Fruit fly (Drosophila melanogaster): ENCODE measurements around the gene rdgC.

The rdgC gene

dm6 chr3L:20205946-20206345, 41.9 kb upstream of the rdgC start, which contains the start of gene CG7290:
Gene CG7290, minus strand, starts transcription at chr3L:20206046.
- TF ChIP-seq CG8159 (tag; optimal IDR thresholded peaks at IDR 0.05) (no peak), CG32121 (GFP tag; IDR thresholded peaks at IDR 0.05) (no peak), fd96Ca (GFP tag; IDR thresholded peaks at IDR 0.05) (no peak), Pif1A (GFP tag; optimal IDR thresholded peaks at IDR 0.05) (no peak), CG14655 (GFP tag; optimal IDR thresholded peaks at IDR 0.05) (no peak), CG4496 (GFP tag; IDR thresholded peaks at IDR 0.05) (no peak), D1 (tag; optimal IDR thresholded peaks at IDR 0.05) (no peak), CG8301 (tag; optimal IDR thresholded peaks at IDR 0.05) (no peak), EcR (GFP tag; optimal IDR thresholded peaks at IDR 0.05) (no peak), CG12605 (GFP tag; IDR thresholded peaks at IDR 0.05) (no peak), CG10348 (GFP tag; IDR thresholded peaks at IDR 0.05) (no peak)

- TF ChIP-seq CG14655 (GFP tag; optimal IDR thresholded peaks at IDR 0.05) (no peak), Snoo (tag; optimal IDR thresholded peaks at IDR 0.05) (no peak), CG34367 (tag; optimal IDR thresholded peaks at IDR 0.05) (no peak), gl (tag; optimal IDR thresholded peaks at IDR 0.05) (no peak), CG17806 (tag; optimal IDR thresholded peaks at IDR 0.05) (no peak), fd96Ca (GFP tag; IDR thresholded peaks at IDR 0.05) (no peak), Pif1A (GFP tag; optimal IDR thresholded peaks at IDR 0.05) (no peak), EcR (GFP tag; optimal IDR thresholded peaks at IDR 0.05) (no peak), D1 (tag; optimal IDR thresholded peaks at IDR 0.05) (no peak), Pif1B (GFP tag; optimal IDR thresholded peaks at IDR 0.05) (no peak), CG13204 (GFP tag; optimal IDR thresholded peaks at IDR 0.05) (no peak), CG10348 (GFP tag; IDR thresholded peaks at IDR 0.05) (no peak), CG8159 (tag; optimal IDR thresholded peaks at IDR 0.05) (no peak), CG4496 (GFP tag; IDR thresholded peaks at IDR 0.05) (no peak), CG8301 (tag; optimal IDR thresholded peaks at IDR 0.05) (no peak), CG9948 (tag; optimal IDR thresholded peaks at IDR 0.05) (no peak), CG32121 (GFP tag; IDR thresholded peaks at IDR 0.05) (no peak), CG12605 (GFP tag; IDR thresholded peaks at IDR 0.05) (no peak), CG15710 (tag; optimal IDR thresholded peaks at IDR 0.05) (no peak)
Measured at dm6 chr3L:20206950-20207584, 40.8 kb upstream of the rdgC start, which contains the start of gene CG6996. Gene CG6996, plus strand, starts transcription at chr3L:20207534.

dm6 chr3L:20209092-20209491, 38.8 kb upstream of the rdgC start:
- TF ChIP-seq CG9948 (tag; optimal IDR thresholded peaks at IDR 0.05) (no peak), gl (tag; optimal IDR thresholded peaks at IDR 0.05) (no peak), Pif1B (GFP tag; optimal IDR thresholded peaks at IDR 0.05) (no peak), rn (GFP tag; IDR thresholded peaks at IDR 0.05) (no peak)

dm6 chr3L:20209896-20210295, 38.0 kb upstream of the rdgC start:
- no peak for TF ChIP-seq Pif1B (GFP tag; optimal IDR thresholded peaks at IDR 0.05)

- TF ChIP-seq CG8301 (tag; optimal IDR thresholded peaks at IDR 0.05) (no peak), Pif1B (GFP tag; optimal IDR thresholded peaks at IDR 0.05) (no peak), CG17806 (tag; optimal IDR thresholded peaks at IDR 0.05) (no peak), Ets98B (GFP tag; IDR thresholded peaks at IDR 0.05) (no peak), Snoo (tag; optimal IDR thresholded peaks at IDR 0.05) (no peak), CG15710 (tag; optimal IDR thresholded peaks at IDR 0.05) (no peak), D1 (tag; optimal IDR thresholded peaks at IDR 0.05) (no peak), rn (GFP tag; IDR thresholded peaks at IDR 0.05) (no peak), CG9948 (tag; optimal IDR thresholded peaks at IDR 0.05) (no peak), CG10348 (GFP tag; IDR thresholded peaks at IDR 0.05) (no peak), CG14655 (GFP tag; optimal IDR thresholded peaks at IDR 0.05) (no peak), CG4496 (GFP tag; IDR thresholded peaks at IDR 0.05) (no peak), gl (tag; optimal IDR thresholded peaks at IDR 0.05) (no peak), EcR (GFP tag; optimal IDR thresholded peaks at IDR 0.05) (no peak), CG34367 (tag; optimal IDR thresholded peaks at IDR 0.05) (no peak), CG12605 (GFP tag; IDR thresholded peaks at IDR 0.05) (no peak), CG32121 (GFP tag; IDR thresholded peaks at IDR 0.05) (no peak), Pif1A (GFP tag; optimal IDR thresholded peaks at IDR 0.05) (no peak), fd96Ca (GFP tag; IDR thresholded peaks at IDR 0.05) (no peak), CG13204 (GFP tag; optimal IDR thresholded peaks at IDR 0.05) (no peak)
Measured at dm6 chr3L:20212022-20212421, 35.9 kb upstream of the rdgC start, which contains the start of gene CG7017. Gene CG7017, minus strand, starts transcription at chr3L:20212122.

- no peak for TF ChIP-seq D1 (tag; optimal IDR thresholded peaks at IDR 0.05)
- no peak for TF ChIP-seq CG9948 (tag; optimal IDR thresholded peaks at IDR 0.05)
- no peak for TF ChIP-seq CG12605 (GFP tag; IDR thresholded peaks at IDR 0.05)
- TF ChIP-seq CG34367 (tag; optimal IDR thresholded peaks at IDR 0.05): no peak
- no peak for TF ChIP-seq CG17806 (tag; optimal IDR thresholded peaks at IDR 0.05)
- TF ChIP-seq CG8301 (tag; optimal IDR thresholded peaks at IDR 0.05): no peak
- TF ChIP-seq gl (tag; optimal IDR thresholded peaks at IDR 0.05): no peak
Measured at dm6 chr3L:20220374-20220773, 27.5 kb upstream of the rdgC start, which contains the start of gene CG6933. Gene CG6933, minus strand, starts transcription at chr3L:20220420.

- TF ChIP-seq D1 (tag; optimal IDR thresholded peaks at IDR 0.05) (peak; percentile 83), gl (tag; optimal IDR thresholded peaks at IDR 0.05) (no peak)
Measured at dm6 chr3L:20220918-20221317, 27.0 kb upstream of the rdgC start.
